Fruit fly (Drosophila melanogaster) whole organism, prepupa: ENCODE results near the gene Cht7.

Experiments used
- CG11902 ChIP-seq: fragments of 200-800 bp; sonication (Bioruptor generic); optimal IDR thresholded peaks from 3 replicates; lab custom pipeline; 2016; ENCODE audit warnings: missing biosample characterization, missing genetic modification characterization
- CG34406 ChIP-seq: fragments of 200-800 bp; sonication (Bioruptor generic); optimal IDR thresholded peaks from 3 replicates; lab custom pipeline; 2016; ENCODE audit warnings: missing biosample characterization, missing genetic modification characterization
- Hr38 ChIP-seq: sonication (Bioruptor generic); optimal IDR thresholded peaks from 2 replicates; lab custom pipeline; 2016; ENCODE audit warnings: missing biosample characterization, missing genetic modification characterization
- Sox15 ChIP-seq: fragments of 200-800 bp; sonication (Bioruptor generic); optimal IDR thresholded peaks from 3 replicates; lab custom pipeline; 2016; ENCODE audit warnings: missing biosample characterization, missing genetic modification characterization
- lz ChIP-seq: fragments of 200-800 bp; sonication (Bioruptor generic); optimal IDR thresholded peaks from 3 replicates; lab custom pipeline; 2016; ENCODE audit warnings: missing biosample characterization, missing genetic modification characterization
- net ChIP-seq: fragments of 200-800 bp; sonication (Bioruptor generic); optimal IDR thresholded peaks from 3 replicates; lab custom pipeline; 2016; ENCODE audit warnings: missing biosample characterization, missing genetic modification characterization
- salr ChIP-seq, 2 experiments: fragments of 200-800 bp; sonication (Bioruptor generic); optimal IDR thresholded peaks; 3 replicates each; lab custom pipeline; 2016 to 2018; ENCODE audit warnings: missing biosample characterization in 2 of 2, missing genetic modification characterization in 2 of 2, mild to moderate bottlenecking in 1 of 2
- topi ChIP-seq: fragments of 200-800 bp; sonication (Bioruptor generic); optimal IDR thresholded peaks from 3 replicates; lab custom pipeline; 2016; ENCODE audit warnings: missing biosample characterization, missing genetic modification characterization

dm6 chr3L:3089012-3089411 is 17.7 kb downstream of the Cht7 start:
- no peak for TF ChIP-seq Sox15
- no peak for TF ChIP-seq CG34406 (GFP tag; lab: Kevin White, UChicago)
- TF ChIP-seq salr (GFP tag; optimal IDR thresholded peaks at IDR 0.05; lab: Kevin White, UChicago), result no peak
- TF ChIP-seq Hr38 (GFP tag; lab: Kevin White, UChicago), result no peak
- no peak for TF ChIP-seq lz (GFP tag; lab: Kevin White, UChicago)
- TF ChIP-seq net, result no peak
- TF ChIP-seq topi (GFP tag; lab: Kevin White, UChicago), result no peak
- no peak for TF ChIP-seq CG11902 (GFP tag; lab: Kevin White, UChicago)
